Worm (Caenorhabditis elegans) whole organism, midembryonic: ENCODE results near the gene Y69H2.17.

Experiments used
- T22C8.4 ChIP-seq: fragments of 200-800 bp; sonication (Bioruptor generic); IDR thresholded peaks from 2 replicates; pipeline ENCODE4 v1.3.6; 2022; ENCODE audit warnings: missing genetic modification characterization, missing compliant biosample characterization
- cog-1 ChIP-seq: sonication (generic microtip); optimal IDR thresholded peaks from 2 replicates; lab custom pipeline; 2016; ENCODE audit warnings: missing genetic modification characterization, missing compliant biosample characterization
- flt-1 ChIP-seq: fragments of 200-800 bp; sonication (Bioruptor generic); IDR thresholded peaks from 2 replicates; pipeline ENCODE4 v1.3.6; 2022; ENCODE audit warnings: missing genetic modification characterization, missing compliant biosample characterization
- med-1 ChIP-seq: sonication (generic microtip); optimal IDR thresholded peaks from 2 replicates; lab custom pipeline; 2017; ENCODE audit warnings: missing genetic modification characterization, mild to moderate bottlenecking, missing compliant biosample characterization, antibody characterized with exemption, missing genetic modification reagents; ENCODE audit not compliant: insufficient read depth
- tab-1 ChIP-seq: fragments of 200-800 bp; sonication (Bioruptor generic); IDR thresholded peaks from 2 replicates; pipeline ENCODE4 v1.3.6; 2022; ENCODE audit warnings: missing genetic modification characterization, missing compliant biosample characterization
- ztf-23 ChIP-seq: fragments of 200-800 bp; sonication (Bioruptor generic); IDR thresholded peaks from 2 replicates; pipeline ENCODE4 v1.3.6; 2022; ENCODE audit warnings: missing genetic modification reagents, missing genetic modification characterization, missing compliant biosample characterization
- ztf-29 ChIP-seq: fragments of 200-800 bp; sonication (Bioruptor generic); IDR thresholded peaks from 2 replicates; pipeline ENCODE4 v1.3.6; 2022; ENCODE audit warnings: missing genetic modification reagents, missing genetic modification characterization, missing compliant biosample characterization

DNA sequence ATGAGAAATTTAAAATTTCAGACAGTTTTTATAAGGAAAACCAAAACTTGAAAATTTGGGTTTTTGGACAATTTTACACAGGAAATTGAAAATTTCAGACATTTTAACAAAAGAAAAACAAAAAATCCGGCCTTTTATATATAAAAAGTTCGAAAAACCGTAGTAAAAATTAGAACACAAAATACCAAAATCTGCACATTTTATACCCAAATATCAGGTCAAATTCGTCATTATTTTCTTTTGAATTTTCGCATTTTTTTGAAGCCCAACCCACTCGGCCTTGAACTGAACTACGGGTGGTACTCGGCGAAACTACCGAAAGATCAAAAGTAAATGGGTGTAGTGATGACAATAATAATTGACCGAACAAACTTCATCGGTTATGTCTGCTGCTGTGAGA lies 17.6 kb upstream of the Y69H2.17 start:
- TF ChIP-seq cog-1 (tag; lab: Kevin White, UChicago) (no peak), ztf-29 (GFP tag; lab: Robert Waterston, UW) (no peak), ztf-23 (GFP tag; lab: Robert Waterston, UW) (no peak), tab-1 (GFP tag; lab: Robert Waterston, UW) (no peak), T22C8.4 (no peak), flt-1 (GFP tag; lab: Robert Waterston, UW) (no peak), med-1 (no peak)
